Fruit fly (Drosophila melanogaster) whole organism, prepupa: ENCODE results near the gene Rhau.
A peak's percentile ranks its signal among the peaks of the same experiment; 100 is the strongest.

ENCODE experiments used
- CG10631 ChIP-seq: fragments of 200-800 bp; sonication (Bioruptor generic); optimal IDR thresholded peaks from 2 replicates; lab custom pipeline; 2016; ENCODE audit warnings: missing biosample characterization, missing genetic modification characterization
- CG11762 ChIP-seq: fragments of 200-800 bp; sonication (Bioruptor generic); optimal IDR thresholded peaks from 3 replicates; lab custom pipeline; 2016; ENCODE audit warnings: missing biosample characterization, missing genetic modification characterization; ENCODE audit not compliant: insufficient read depth
- CG6808 ChIP-seq: fragments of 200-800 bp; sonication (Bioruptor generic); optimal IDR thresholded peaks from 3 replicates; lab custom pipeline; 2017; ENCODE audit warnings: missing biosample characterization, missing genetic modification characterization, mild to moderate bottlenecking, moderate library complexity, missing genetic modification reagents

DNA sequence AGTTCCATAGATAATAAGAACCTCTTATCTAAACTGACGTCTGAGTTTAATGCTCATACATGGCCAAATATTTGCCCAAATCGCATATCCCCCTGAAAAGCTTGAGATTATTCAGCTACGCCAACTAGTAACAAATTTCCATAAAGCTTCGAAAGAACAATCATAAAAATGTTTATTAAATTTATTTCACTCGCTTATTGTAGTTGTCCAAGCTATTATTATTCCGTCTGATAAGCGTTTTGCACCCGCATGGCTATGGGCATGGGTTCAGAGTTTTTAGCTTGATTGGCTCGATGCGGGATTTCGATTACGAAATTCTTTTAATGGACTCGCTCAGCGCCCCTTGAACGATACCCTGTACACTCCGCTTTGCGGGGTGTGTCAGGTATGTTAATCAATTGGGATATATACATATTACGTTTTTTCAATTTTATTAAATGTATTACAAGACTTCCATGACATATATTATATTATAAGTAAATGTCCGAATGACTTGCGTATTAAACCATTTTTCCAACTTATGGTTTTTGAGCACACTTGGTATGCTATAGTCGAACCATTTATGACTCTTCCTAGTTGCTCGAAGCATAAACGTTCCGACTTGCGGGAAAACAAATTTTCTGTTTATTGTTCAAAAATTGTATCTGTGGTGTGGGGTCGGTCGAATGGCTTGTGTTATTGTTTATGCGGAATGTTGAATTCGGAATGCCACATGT, 48.0 kb upstream of the Rhau start:
- TF ChIP-seq CG6808 (GFP tag; lab: Kevin White, UChicago) (peak; percentile 34), CG10631 (GFP tag; lab: Kevin White, UChicago) (peak; percentile 69), CG11762 (GFP tag; lab: Kevin White, UChicago) (peak; percentile 4)
